Worm (Caenorhabditis elegans): Measurements from ENCODE around the gene DH11.5.

DNA sequence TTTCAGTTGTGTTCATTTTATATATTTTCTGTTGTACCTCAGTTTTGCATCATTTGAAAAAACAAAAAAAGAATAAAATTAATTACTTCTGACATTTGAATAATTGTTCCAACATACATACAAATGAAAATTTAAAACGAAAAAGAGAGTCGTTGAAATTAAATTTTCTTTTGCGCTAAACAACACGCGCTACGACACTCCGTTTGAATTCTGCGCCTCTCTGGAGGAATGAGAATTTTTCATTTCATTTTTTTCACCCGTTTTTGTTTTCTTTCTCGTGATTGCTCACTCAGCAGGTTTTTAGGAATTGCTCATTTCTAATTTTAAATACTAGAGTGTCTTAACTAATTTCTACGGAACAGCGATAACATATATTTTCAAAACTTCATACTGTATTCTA lies 65.2 kb downstream of the DH11.5 start:
- TF ChIP-seq aly-1 (tag; optimal IDR thresholded peaks at IDR 0.05) = no peak
- no peak for TF ChIP-seq pes-1 (GFP tag; IDR thresholded peaks at IDR 0.05)
- no peak for TF ChIP-seq hnd-1 (tag; optimal IDR thresholded peaks at IDR 0.05)
- TF ChIP-seq tra-4 (tag; optimal IDR thresholded peaks at IDR 0.05) = no peak
- no peak for TF ChIP-seq scrt-1 (GFP tag; IDR thresholded peaks at IDR 0.05)
- TF ChIP-seq ceh-13 (GFP tag; optimal IDR thresholded peaks at IDR 0.05) = no peak
- no peak for TF ChIP-seq hmg-4 (GFP tag; optimal IDR thresholded peaks at IDR 0.05)
- no peak for TF ChIP-seq ama-1 (optimal IDR thresholded peaks at IDR 0.05)
- no peak for TF ChIP-seq tbx-11 (GFP tag; IDR thresholded peaks at IDR 0.05)
- TF ChIP-seq B0310.2 (tag; optimal IDR thresholded peaks at IDR 0.05) = no peak
- no peak for TF ChIP-seq sea-1 (GFP tag; conservative IDR thresholded peaks at IDR 0.05)
- TF ChIP-seq flt-1 (GFP tag; IDR thresholded peaks at IDR 0.05) = no peak
- TF ChIP-seq ets-7 (tag; optimal IDR thresholded peaks at IDR 0.05) = no peak
- TF ChIP-seq F13C5.2 (tag; optimal IDR thresholded peaks at IDR 0.05) = no peak

Measured in whole organism, early embryonic.